Worm (Caenorhabditis elegans): ENCODE data around the gene F34D10.3.

ce11 chrIII:3726443-3726842 is 7.6 kb upstream of the F34D10.3 start, which contains the start of gene gldi-5:
- TF ChIP-seq hlh-17 (GFP tag; optimal IDR thresholded peaks at IDR 0.05; ENCODE audit: borderline replicate concordance) = no peak
- TF ChIP-seq snpc-4 (tag; optimal IDR thresholded peaks at IDR 0.05) = no peak
- TF ChIP-seq alr-1 (tag; optimal IDR thresholded peaks at IDR 0.05; ENCODE audit: borderline replicate concordance) = no peak
- TF ChIP-seq mep-1 (tag; optimal IDR thresholded peaks at IDR 0.05) = no peak
- no peak for TF ChIP-seq ztf-4 (tag; optimal IDR thresholded peaks at IDR 0.05)
- TF ChIP-seq lin-15B (tag; optimal IDR thresholded peaks at IDR 0.05) = no peak
- TF ChIP-seq unc-98 (GFP tag; IDR thresholded peaks at IDR 0.05) = no peak
- no peak for TF ChIP-seq jun-1 (tag; optimal IDR thresholded peaks at IDR 0.05)
- TF ChIP-seq ets-5 (GFP tag; IDR thresholded peaks at IDR 0.05) = no peak
- TF ChIP-seq nhr-90 (tag; optimal IDR thresholded peaks at IDR 0.05; ENCODE audit: poor library complexity) = no peak
- TF ChIP-seq ceh-90 (tag; optimal IDR thresholded peaks at IDR 0.05) = no peak

Measured in whole organism, L1 larva.